Worm (Caenorhabditis elegans) whole organism, midembryonic: ENCODE measurements around the gene efl-3.

ENCODE experiments used
- T22C8.4 ChIP-seq: fragments of 200-800 bp; sonication (Bioruptor generic); IDR thresholded peaks from 2 replicates; pipeline ENCODE4 v1.3.6; 2022; ENCODE audit warnings: missing genetic modification characterization, missing compliant biosample characterization
- cog-1 ChIP-seq: sonication (generic microtip); optimal IDR thresholded peaks from 2 replicates; lab custom pipeline; 2016; ENCODE audit warnings: missing genetic modification characterization, missing compliant biosample characterization
- flt-1 ChIP-seq: fragments of 200-800 bp; sonication (Bioruptor generic); IDR thresholded peaks from 2 replicates; pipeline ENCODE4 v1.3.6; 2022; ENCODE audit warnings: missing genetic modification characterization, missing compliant biosample characterization
- klf-2 ChIP-seq: fragments of 200-800 bp; sonication (Bioruptor generic); conservative IDR thresholded peaks from 2 replicates; pipeline ENCODE4 v1.3.6; 2022; ENCODE audit warnings: missing genetic modification reagents, missing genetic modification characterization, missing compliant biosample characterization
- med-1 ChIP-seq: sonication (generic microtip); optimal IDR thresholded peaks from 2 replicates; lab custom pipeline; 2017; ENCODE audit warnings: missing genetic modification characterization, mild to moderate bottlenecking, missing compliant biosample characterization, antibody characterized with exemption, missing genetic modification reagents; ENCODE audit not compliant: insufficient read depth
- ref-1 ChIP-seq: fragments of 200-800 bp; sonication (Bioruptor generic); conservative IDR thresholded peaks from 2 replicates; pipeline ENCODE4 v1.3.6; 2022; ENCODE audit warnings: missing genetic modification reagents, missing genetic modification characterization, missing compliant biosample characterization
- tab-1 ChIP-seq: fragments of 200-800 bp; sonication (Bioruptor generic); IDR thresholded peaks from 2 replicates; pipeline ENCODE4 v1.3.6; 2022; ENCODE audit warnings: missing genetic modification characterization, missing compliant biosample characterization
- ztf-23 ChIP-seq: fragments of 200-800 bp; sonication (Bioruptor generic); IDR thresholded peaks from 2 replicates; pipeline ENCODE4 v1.3.6; 2022; ENCODE audit warnings: missing genetic modification reagents, missing genetic modification characterization, missing compliant biosample characterization
- ztf-29 ChIP-seq: fragments of 200-800 bp; sonication (Bioruptor generic); IDR thresholded peaks from 2 replicates; pipeline ENCODE4 v1.3.6; 2022; ENCODE audit warnings: missing genetic modification reagents, missing genetic modification characterization, missing compliant biosample characterization

ce11 chrII:8384344-8384743, 28.1 kb upstream of the efl-3 start:
- no peak for TF ChIP-seq klf-2 (GFP tag; lab: Robert Waterston, UW)
- no peak for TF ChIP-seq ref-1 (GFP tag; lab: Robert Waterston, UW)
- no peak for TF ChIP-seq tab-1
- no peak for TF ChIP-seq flt-1 (GFP tag; lab: Robert Waterston, UW)
- TF ChIP-seq cog-1 (tag; lab: Kevin White, UChicago), result no peak
- TF ChIP-seq ztf-29, result no peak
- no peak for TF ChIP-seq med-1 (GFP tag; lab: Kevin White, UChicago)
- no peak for TF ChIP-seq ztf-23 (GFP tag; lab: Robert Waterston, UW)
- TF ChIP-seq T22C8.4 (GFP tag; lab: Robert Waterston, UW), result no peak
